Fruit fly (Drosophila melanogaster) whole organism, embryonic: Measurements from ENCODE around the gene CG7248.

Experiments
- Ada2b ChIP-seq: fragments of 200-800 bp; sonication (Bioruptor generic); IDR thresholded peaks from 2 replicates; pipeline ENCODE4 v1.3.6; 2022; ENCODE audit warnings: missing biosample characterization, missing genetic modification characterization
- Bgb ChIP-seq: fragments of 200-800 bp; sonication (Bioruptor generic); IDR thresholded peaks from 2 replicates; pipeline ENCODE4 v1.3.6; 2022; ENCODE audit warnings: missing biosample characterization, missing genetic modification characterization; ENCODE audit not compliant: partially characterized antibody
- CG10431 ChIP-seq: fragments of 200-800 bp; sonication (Bioruptor generic); optimal IDR thresholded peaks from 3 replicates; lab custom pipeline; 2018; ENCODE audit warnings: missing biosample characterization, mild to moderate bottlenecking, missing genetic modification characterization
- CG10565 ChIP-seq: fragments of 200-800 bp; sonication (Bioruptor generic); optimal IDR thresholded peaks from 3 replicates; lab custom pipeline; 2016; ENCODE audit warnings: missing biosample characterization, mild to moderate bottlenecking, missing genetic modification characterization
- CG10654 ChIP-seq: fragments of 200-800 bp; sonication (Bioruptor generic); optimal IDR thresholded peaks from 2 replicates; lab custom pipeline; 2016; ENCODE audit warnings: missing biosample characterization, missing genetic modification characterization
- CG11696 ChIP-seq: fragments of 200-800 bp; sonication (Bioruptor generic); IDR thresholded peaks from 2 replicates; pipeline ENCODE4 v1.3.6; 2022; ENCODE audit warnings: missing biosample characterization, missing genetic modification characterization
- CG11723 ChIP-seq: fragments of 200-800 bp; sonication (Bioruptor generic); optimal IDR thresholded peaks from 2 replicates; lab custom pipeline; 2017; ENCODE audit warnings: missing biosample characterization, mild to moderate bottlenecking, missing genetic modification characterization
- CG12236 ChIP-seq: fragments of 200-800 bp; sonication (Bioruptor generic); optimal IDR thresholded peaks from 2 replicates; lab custom pipeline; 2016; ENCODE audit warnings: missing biosample characterization, missing genetic modification characterization
- CG1233 ChIP-seq: fragments of 200-800 bp; sonication (Bioruptor generic); optimal IDR thresholded peaks from 4 replicates; lab custom pipeline; 2018; ENCODE audit warnings: missing biosample characterization, mild to moderate bottlenecking, missing genetic modification characterization
- CG13424 ChIP-seq: fragments of 200-800 bp; sonication (Bioruptor generic); optimal IDR thresholded peaks from 2 replicates; lab custom pipeline; 2019; ENCODE audit warnings: missing biosample characterization, mild to moderate bottlenecking, missing genetic modification characterization, moderate library complexity
- CG14050 ChIP-seq: fragments of 200-800 bp; sonication (Bioruptor generic); IDR thresholded peaks from 3 replicates; pipeline ENCODE4 v1.3.6; 2022; ENCODE audit warnings: missing biosample characterization, missing genetic modification characterization
- CG14667 ChIP-seq: fragments of 200-800 bp; sonication (Bioruptor generic); IDR thresholded peaks from 2 replicates; pipeline ENCODE4 v1.3.6; 2022; ENCODE audit warnings: missing biosample characterization, missing genetic modification characterization
- CG15073 ChIP-seq: fragments of 200-800 bp; sonication (Bioruptor generic); optimal IDR thresholded peaks from 2 replicates; lab custom pipeline; 2016; ENCODE audit warnings: missing biosample characterization, missing genetic modification characterization
- CG15269 ChIP-seq: fragments of 200-800 bp; sonication (Bioruptor generic); optimal IDR thresholded peaks from 2 replicates; lab custom pipeline; 2018; ENCODE audit warnings: missing biosample characterization, mild to moderate bottlenecking, missing genetic modification characterization, moderate library complexity
- CG16815 ChIP-seq: fragments of 200-800 bp; sonication (Bioruptor generic); optimal IDR thresholded peaks from 3 replicates; lab custom pipeline; 2017; ENCODE audit warnings: missing biosample characterization, mild to moderate bottlenecking, missing genetic modification characterization
- CG17359 ChIP-seq: fragments of 200-800 bp; sonication (Bioruptor generic); optimal IDR thresholded peaks from 3 replicates; lab custom pipeline; 2018; ENCODE audit warnings: missing biosample characterization, mild to moderate bottlenecking, missing genetic modification characterization, moderate library complexity
- CG1832 ChIP-seq: fragments of 200-800 bp; sonication (Bioruptor generic); optimal IDR thresholded peaks from 2 replicates; lab custom pipeline; 2017; ENCODE audit warnings: missing biosample characterization, mild to moderate bottlenecking, missing genetic modification characterization, inconsistent platforms
- CG2116 ChIP-seq: fragments of 200-800 bp; sonication (Bioruptor generic); optimal IDR thresholded peaks from 3 replicates; lab custom pipeline; 2018; ENCODE audit warnings: missing biosample characterization, mild to moderate bottlenecking, missing genetic modification characterization
- CG2129 ChIP-seq: fragments of 200-800 bp; sonication (Bioruptor generic); IDR thresholded peaks from 2 replicates; pipeline ENCODE4 v1.3.6; 2022; ENCODE audit warnings: missing biosample characterization, missing genetic modification characterization; ENCODE audit not compliant: partially characterized antibody
- CG43689 ChIP-seq: fragments of 200-800 bp; sonication (Bioruptor generic); IDR thresholded peaks from 2 replicates; pipeline ENCODE4 v1.3.6; 2022; ENCODE audit warnings: missing biosample characterization, missing genetic modification characterization
- CG4820 ChIP-seq: fragments of 200-800 bp; sonication (Bioruptor generic); optimal IDR thresholded peaks from 3 replicates; lab custom pipeline; 2016; ENCODE audit warnings: missing biosample characterization, missing genetic modification characterization
- CG9876 ChIP-seq: fragments of 200-800 bp; sonication (Bioruptor generic); optimal IDR thresholded peaks from 2 replicates; lab custom pipeline; 2016; ENCODE audit warnings: missing biosample characterization, missing genetic modification characterization
- Chrac-16 ChIP-seq: fragments of 200-800 bp; sonication (Bioruptor generic); optimal IDR thresholded peaks from 3 replicates; lab custom pipeline; 2016; ENCODE audit warnings: missing biosample characterization, missing genetic modification characterization
- Dll ChIP-seq: fragments of 200-800 bp; sonication (Bioruptor generic); IDR thresholded peaks from 4 replicates; pipeline ENCODE4 v1.3.6; 2022; ENCODE audit warnings: missing biosample characterization, missing genetic modification characterization; ENCODE audit not compliant: partially characterized antibody
- Dref ChIP-seq: fragments of 200-800 bp; sonication (Bioruptor generic); IDR thresholded peaks from 2 replicates; pipeline ENCODE4 v1.3.6; 2022; ENCODE audit warnings: missing biosample characterization, missing genetic modification characterization
- Hey ChIP-seq: fragments of 200-800 bp; sonication (Bioruptor generic); optimal IDR thresholded peaks from 3 replicates; lab custom pipeline; 2018; ENCODE audit warnings: missing biosample characterization, mild to moderate bottlenecking, missing genetic modification characterization
- NfI ChIP-seq: fragments of 200-800 bp; sonication (Bioruptor generic); optimal IDR thresholded peaks from 3 replicates; lab custom pipeline; 2018; ENCODE audit warnings: missing biosample characterization, mild to moderate bottlenecking, missing genetic modification characterization, moderate library complexity
- Rfx ChIP-seq: fragments of 200-800 bp; sonication (Bioruptor generic); IDR thresholded peaks from 2 replicates; pipeline ENCODE4 v1.3.6; 2022; ENCODE audit warnings: missing biosample characterization, missing genetic modification characterization
- Tbp ChIP-seq: fragments of >200 bp; optimal IDR thresholded peaks from 2 replicates; lab custom pipeline; 2018; ENCODE audit warnings: missing biosample characterization, missing genetic modification characterization
- YL-1 ChIP-seq: fragments of 200-800 bp; sonication (Bioruptor generic); optimal IDR thresholded peaks from 3 replicates; lab custom pipeline; 2017; ENCODE audit warnings: missing biosample characterization, mild to moderate bottlenecking, missing genetic modification characterization
- cato ChIP-seq: fragments of 200-800 bp; sonication (Bioruptor generic); optimal IDR thresholded peaks from 2 replicates; lab custom pipeline; 2016; ENCODE audit warnings: missing biosample characterization, missing genetic modification characterization, borderline replicate concordance
- cg ChIP-seq: fragments of 200-800 bp; sonication (Bioruptor generic); optimal IDR thresholded peaks from 3 replicates; lab custom pipeline; 2019; ENCODE audit warnings: missing biosample characterization, mild to moderate bottlenecking, missing genetic modification characterization, moderate library complexity
- cwo ChIP-seq: fragments of 200-800 bp; sonication (Bioruptor generic); optimal IDR thresholded peaks from 3 replicates; lab custom pipeline; 2017; ENCODE audit warnings: missing biosample characterization, missing genetic modification characterization, mild to moderate bottlenecking, moderate library complexity, missing genetic modification reagents
- dpn ChIP-seq, 2 experiments: fragments of 200-800 bp; sonication (Bioruptor generic); optimal IDR thresholded peaks; 3 replicates each; lab custom pipeline; 2016; ENCODE audit warnings: missing biosample characterization in 2 of 2, missing genetic modification characterization in 2 of 2
- fd64A ChIP-seq: fragments of 200-800 bp; sonication (Bioruptor generic); optimal IDR thresholded peaks from 3 replicates; lab custom pipeline; 2018; ENCODE audit warnings: missing biosample characterization, mild to moderate bottlenecking, missing genetic modification characterization
- gcm ChIP-seq: fragments of 200-800 bp; sonication (Bioruptor generic); optimal IDR thresholded peaks from 2 replicates; lab custom pipeline; 2019; ENCODE audit warnings: missing biosample characterization, mild to moderate bottlenecking, missing genetic modification characterization, moderate library complexity
- lbe ChIP-seq: fragments of 200-800 bp; sonication (Bioruptor generic); optimal IDR thresholded peaks from 2 replicates; lab custom pipeline; 2016; ENCODE audit warnings: missing biosample characterization, mild to moderate bottlenecking, missing genetic modification characterization
- lilli ChIP-seq: fragments of 200-800 bp; sonication (Bioruptor generic); optimal IDR thresholded peaks from 3 replicates; lab custom pipeline; 2016; ENCODE audit warnings: missing biosample characterization, missing genetic modification characterization
- pros ChIP-seq: fragments of 200-800 bp; sonication (Bioruptor generic); optimal IDR thresholded peaks from 3 replicates; lab custom pipeline; 2019; ENCODE audit warnings: missing biosample characterization, mild to moderate bottlenecking, missing genetic modification characterization, moderate library complexity
- rib ChIP-seq: fragments of 200-800 bp; sonication (Bioruptor generic); IDR thresholded peaks from 2 replicates; pipeline ENCODE4 v1.3.6; 2022; ENCODE audit warnings: missing biosample characterization, missing genetic modification characterization
- schlank ChIP-seq: fragments of 200-800 bp; sonication (Bioruptor generic); optimal IDR thresholded peaks from 2 replicates; lab custom pipeline; 2018; ENCODE audit warnings: missing biosample characterization, mild to moderate bottlenecking, missing genetic modification characterization
- sd ChIP-seq: fragments of 200-800 bp; sonication (Bioruptor generic); optimal IDR thresholded peaks from 3 replicates; lab custom pipeline; 2018; ENCODE audit warnings: missing biosample characterization, mild to moderate bottlenecking, missing genetic modification characterization, moderate library complexity
- sens ChIP-seq: fragments of 200-800 bp; sonication (Bioruptor generic); peaks from one replicate; lab custom pipeline; 2016; ENCODE audit warnings: missing biosample characterization, missing genetic modification characterization
- sr ChIP-seq: fragments of 200-800 bp; sonication (Bioruptor generic); IDR thresholded peaks from 3 replicates; pipeline ENCODE4 v1.3.6; 2022; ENCODE audit warnings: missing biosample characterization, missing genetic modification characterization
- tll ChIP-seq, 2 experiments: fragments of 200-800 bp in 1 of 2; fragments of >200 bp in 1 of 2; sonication (Bioruptor generic) in 1 of 2; optimal IDR thresholded peaks; 2 replicates each; lab custom pipeline; 2017 to 2019; ENCODE audit warnings: missing biosample characterization in 2 of 2, missing genetic modification characterization in 2 of 2, mild to moderate bottlenecking in 1 of 2, moderate library complexity in 1 of 2
- tup ChIP-seq: fragments of 200-800 bp; sonication (Bioruptor generic); optimal IDR thresholded peaks from 2 replicates; lab custom pipeline; 2016; ENCODE audit warnings: missing biosample characterization, mild to moderate bottlenecking, missing genetic modification characterization, moderate library complexity
- twi ChIP-seq: fragments of 200-800 bp; optimal IDR thresholded peaks from 2 replicates; lab custom pipeline; 2019; ENCODE audit warnings: missing biosample characterization, mild to moderate bottlenecking, missing genetic modification characterization, moderate library complexity
- unc-4 ChIP-seq: fragments of 200-800 bp; sonication (Bioruptor generic); IDR thresholded peaks from 2 replicates; pipeline ENCODE4 v1.3.6; 2022; ENCODE audit warnings: missing biosample characterization, missing genetic modification characterization; ENCODE audit not compliant: partially characterized antibody

CG7248 gene

DNA sequence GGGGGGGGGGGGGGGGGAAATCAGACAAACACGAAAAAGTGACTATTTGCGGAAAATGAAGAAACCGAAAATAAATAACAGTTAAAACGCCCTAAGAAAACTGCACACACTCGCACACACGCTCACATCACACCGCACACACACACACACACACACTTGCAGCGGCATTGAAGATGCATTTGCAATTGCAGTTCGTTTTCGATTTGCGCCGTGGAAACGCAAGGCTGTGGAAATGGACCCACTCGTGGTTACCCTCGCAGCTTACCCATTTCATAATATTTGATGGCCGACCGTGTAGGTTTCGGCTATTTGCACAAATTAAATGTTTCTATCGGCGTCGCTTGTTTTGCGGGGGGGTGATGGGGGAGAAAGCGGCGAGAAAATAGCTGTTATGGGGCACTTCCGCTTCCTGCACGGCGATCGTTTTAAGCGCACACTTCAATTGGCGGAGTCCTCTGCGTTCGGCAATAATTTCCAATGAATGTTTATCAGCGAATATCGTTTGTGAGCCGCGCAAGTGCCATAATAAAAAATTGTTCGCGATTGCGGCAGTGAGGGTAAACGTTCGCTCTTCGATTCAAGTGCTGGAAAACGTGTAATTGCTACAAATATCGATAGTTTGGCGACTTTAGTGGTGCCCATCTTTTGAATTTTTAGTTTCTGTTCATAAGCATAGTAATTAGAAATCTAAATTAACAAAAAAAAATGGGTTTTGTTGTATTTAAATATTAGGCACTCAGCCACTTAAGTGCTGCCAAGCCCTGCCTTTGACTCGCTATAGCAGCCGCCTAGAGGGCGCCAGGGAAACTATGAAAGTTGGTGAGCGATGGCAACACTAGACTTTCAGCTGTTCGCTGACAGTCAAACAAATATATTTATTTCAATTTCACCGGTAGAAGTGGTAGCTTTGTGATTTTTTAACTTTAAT is 48.7 kb downstream of the CG7248 start, which contains the start of the genes Pop2 and CG6928 (continued):
- TF ChIP-seq Ada2b (no peak), cg (GFP tag; lab: Kevin White, UChicago) (peak; percentile 88), YL-1 (GFP tag; lab: Kevin White, UChicago) (peak; percentile 82), CG15269 (no peak), CG10565 (peak; percentile 43), CG11723 (GFP tag; lab: Kevin White, UChicago) (peak; percentile 40), Hey (no peak), CG11696 (GFP tag; lab: Robert Waterston, UW) (0 out of 2 replicates have a peak, but pooled peaks have one; percentile 34), cwo (no peak), sens (GFP tag; lab: Kevin White, UChicago) (peak; percentile 96), CG43689 (GFP tag; lab: Robert Waterston, UW) (no peak), gcm (GFP tag; lab: Kevin White, UChicago) (no peak), pros (GFP tag; lab: Kevin White, UChicago) (no peak), dpn (GFP tag; optimal IDR thresholded peaks at IDR 0.05; lab: Kevin White, UChicago) (peak; percentile 79 to 88), unc-4 (peak; percentile 88), CG10431 (GFP tag; lab: Kevin White, UChicago) (no peak), CG16815 (GFP tag; lab: Kevin White, UChicago) (peak; percentile 56), Chrac-16 (GFP tag; lab: Kevin White, UChicago) (peak; percentile 84), sr (GFP tag; lab: Robert Waterston, UW) (no peak), rib (GFP tag; lab: Robert Waterston, UW) (no peak), CG2129 (GFP tag; lab: Robert Waterston, UW) (peak; percentile 58), lbe (GFP tag; lab: Kevin White, UChicago) (peak; percentile 42), sd (tag; lab: Kevin White, UChicago) (no peak), CG1233 (peak; percentile 50), tup (GFP tag; lab: Kevin White, UChicago) (peak; percentile 55), tll (GFP tag; optimal IDR thresholded peaks at IDR 0.05; lab: Kevin White, UChicago) (peak in 1 of 2 experiments; percentile 66), lilli (GFP tag; lab: Kevin White, UChicago) (peak; percentile 87), Rfx (GFP tag; lab: Robert Waterston, UW) (peak; percentile 82), CG1832 (GFP tag; lab: Kevin White, UChicago) (no peak), Bgb (peak; percentile 83), CG13424 (tag; lab: Kevin White, UChicago) (peak; percentile 62), Tbp (GFP tag; lab: Kevin White, UChicago) (no peak), schlank (tag; lab: Kevin White, UChicago) (no peak), Dref (GFP tag; lab: Robert Waterston, UW) (peak; percentile 69), NfI (peak; percentile 61), CG14050 (GFP tag; lab: Robert Waterston, UW) (peak; percentile 66; the same call in 2 of the 3 replicates), fd64A (GFP tag; lab: Kevin White, UChicago) (no peak), CG14667 (peak; percentile 56), CG15073 (GFP tag; lab: Kevin White, UChicago) (no peak), CG4820 (GFP tag; lab: Kevin White, UChicago) (peak; percentile 71), twi (tag; lab: Kevin White, UChicago) (peak; percentile 48), CG2116 (peak; percentile 85), CG12236 (GFP tag; lab: Kevin White, UChicago) (peak; percentile 37), Dll (GFP tag; lab: Robert Waterston, UW) (peak; percentile 95), cato (peak; percentile 31), CG10654 (GFP tag; lab: Kevin White, UChicago) (peak; percentile 74), CG9876 (GFP tag; lab: Kevin White, UChicago) (peak; percentile 79), CG17359 (tag; lab: Kevin White, UChicago) (peak; percentile 55)
